Fruit fly (Drosophila melanogaster) whole organism, embryonic: Measurements from ENCODE around the gene CG12995.
A peak's percentile ranks its signal among the peaks of the same experiment; 100 is the strongest.

Experiments used
- Adf1 ChIP-seq: fragments of 200-800 bp; sonication (Bioruptor generic); IDR thresholded peaks from 2 replicates; pipeline ENCODE4 v1.3.6; 2022; ENCODE audit warnings: missing biosample characterization, missing genetic modification characterization
- CG10147 ChIP-seq: fragments of 200-800 bp; sonication (Bioruptor generic); optimal IDR thresholded peaks from 2 replicates; lab custom pipeline; 2019; ENCODE audit warnings: missing biosample characterization, mild to moderate bottlenecking, missing genetic modification characterization, moderate library complexity
- CG10209 ChIP-seq: fragments of 200-800 bp; sonication (Bioruptor generic); optimal IDR thresholded peaks from 3 replicates; lab custom pipeline; 2017; ENCODE audit warnings: missing biosample characterization, mild to moderate bottlenecking, missing genetic modification characterization, missing genetic modification reagents
- CG11093 ChIP-seq: fragments of 200-800 bp; sonication (Bioruptor generic); IDR thresholded peaks from 3 replicates; pipeline ENCODE4 v1.3.6; 2022; ENCODE audit warnings: missing biosample characterization, missing genetic modification characterization
- CG14860 ChIP-seq: fragments of 200-800 bp; sonication (Bioruptor generic); IDR thresholded peaks from 3 replicates; pipeline ENCODE4 v1.3.6; 2022; ENCODE audit warnings: missing biosample characterization, missing genetic modification characterization; ENCODE audit not compliant: partially characterized antibody
- CG15479 ChIP-seq: fragments of 200-800 bp; sonication (Bioruptor generic); optimal IDR thresholded peaks from 3 replicates; lab custom pipeline; 2019; ENCODE audit warnings: missing biosample characterization, mild to moderate bottlenecking, missing genetic modification characterization, moderate library complexity
- CG16813 ChIP-seq: fragments of 200-800 bp; sonication (Bioruptor generic); IDR thresholded peaks from 3 replicates; pipeline ENCODE4 v1.3.6; 2022; ENCODE audit warnings: missing biosample characterization, missing genetic modification characterization; ENCODE audit not compliant: partially characterized antibody
- CG31365 ChIP-seq: fragments of 200-800 bp; sonication (Bioruptor generic); optimal IDR thresholded peaks from 2 replicates; lab custom pipeline; 2018; ENCODE audit warnings: missing biosample characterization, mild to moderate bottlenecking, missing genetic modification characterization
- CG42726 ChIP-seq: fragments of 200-800 bp; sonication (Bioruptor generic); IDR thresholded peaks from 2 replicates; pipeline ENCODE4 v1.3.6; 2022; ENCODE audit warnings: missing biosample characterization, missing genetic modification characterization; ENCODE audit not compliant: partially characterized antibody
- CG6254 ChIP-seq: fragments of 200-800 bp; sonication (Bioruptor generic); optimal IDR thresholded peaks from 3 replicates; lab custom pipeline; 2017; ENCODE audit warnings: mild to moderate bottlenecking, missing biosample characterization, missing genetic modification reagents, missing genetic modification characterization
- CG7745 ChIP-seq: fragments of 200-800 bp; sonication (Bioruptor generic); optimal IDR thresholded peaks from 2 replicates; lab custom pipeline; 2018; ENCODE audit warnings: missing biosample characterization, mild to moderate bottlenecking, missing genetic modification characterization, moderate library complexity
- CHES-1-like ChIP-seq: fragments of 200-800 bp; sonication (Bioruptor generic); optimal IDR thresholded peaks from 2 replicates; lab custom pipeline; 2016; ENCODE audit warnings: missing biosample characterization, missing genetic modification characterization
- Dbx ChIP-seq: fragments of 200-800 bp; sonication (Bioruptor generic); IDR thresholded peaks from 3 replicates; pipeline ENCODE4 v1.3.6; 2022; ENCODE audit warnings: missing biosample characterization, missing genetic modification characterization
- Dip2 ChIP-seq: fragments of 200-800 bp; sonication (Bioruptor generic); IDR thresholded peaks from 2 replicates; pipeline ENCODE4 v1.3.6; 2022; ENCODE audit warnings: missing biosample characterization, missing genetic modification characterization
- E2f2 ChIP-seq: fragments of 200-800 bp; sonication (Bioruptor generic); IDR thresholded peaks from 2 replicates; pipeline ENCODE4 v1.3.6; 2022; ENCODE audit warnings: missing biosample characterization, missing genetic modification characterization
- Eip74EF ChIP-seq, 2 experiments: fragments of 200-800 bp in 1 of 2; fragments of >200 bp in 1 of 2; sonication (Bioruptor generic) in 1 of 2; optimal IDR thresholded peaks; 2 replicates each; lab custom pipeline; 2017 to 2019; ENCODE audit warnings: missing biosample characterization in 2 of 2, missing genetic modification characterization in 2 of 2, mild to moderate bottlenecking in 1 of 2, moderate library complexity in 1 of 2
- Fer3 ChIP-seq: fragments of 200-800 bp; sonication (Bioruptor generic); optimal IDR thresholded peaks from 2 replicates; lab custom pipeline; 2018; ENCODE audit warnings: missing biosample characterization, mild to moderate bottlenecking, missing genetic modification characterization, moderate library complexity
- HLH4C ChIP-seq: fragments of 200-800 bp; sonication (Bioruptor generic); IDR thresholded peaks from 3 replicates; pipeline ENCODE4 v1.3.6; 2022; ENCODE audit warnings: missing biosample characterization, missing genetic modification characterization; ENCODE audit not compliant: partially characterized antibody
- Hr78 ChIP-seq, 2 experiments: fragments of 200-800 bp in 1 of 2; fragments of >200 bp in 1 of 2; sonication (Bioruptor generic) in 1 of 2; optimal IDR thresholded peaks; 2 replicates each; lab custom pipeline; 2017 to 2019; ENCODE audit warnings: missing biosample characterization in 2 of 2, missing genetic modification characterization in 2 of 2, mild to moderate bottlenecking in 1 of 2, moderate library complexity in 1 of 2
- Myb ChIP-seq: fragments of 200-800 bp; sonication (Bioruptor generic); optimal IDR thresholded peaks from 2 replicates; lab custom pipeline; 2016; ENCODE audit warnings: missing biosample characterization, missing genetic modification characterization
- Oaz ChIP-seq: fragments of 200-800 bp; sonication (Bioruptor generic); IDR thresholded peaks from 2 replicates; pipeline ENCODE4 v1.3.6; 2022; ENCODE audit warnings: missing biosample characterization, missing genetic modification characterization
- Pdp1 ChIP-seq, 2 experiments: fragments of 200-800 bp; sonication (Bioruptor generic); optimal IDR thresholded peaks; 3 replicates each; lab custom pipeline; 2016; ENCODE audit warnings: missing biosample characterization in 2 of 2, missing genetic modification characterization in 2 of 2, mild to moderate bottlenecking in 1 of 2, moderate library complexity in 1 of 2
- Scr ChIP-seq: fragments of 200-800 bp; sonication (Bioruptor generic); IDR thresholded peaks from 2 replicates; pipeline ENCODE4 v1.3.6; 2022; ENCODE audit warnings: missing biosample characterization, missing genetic modification characterization; ENCODE audit not compliant: partially characterized antibody
- Spps ChIP-seq: fragments of 200-800 bp; sonication (Bioruptor generic); optimal IDR thresholded peaks from 2 replicates; lab custom pipeline; 2018; ENCODE audit warnings: missing biosample characterization, mild to moderate bottlenecking, missing genetic modification characterization
- Taf1 ChIP-seq: fragments of 200-800 bp; sonication (Bioruptor generic); IDR thresholded peaks from 2 replicates; pipeline ENCODE4 v1.3.6; 2022; ENCODE audit warnings: missing biosample characterization, missing genetic modification characterization
- Vsx1 ChIP-seq: fragments of 200-800 bp; sonication (Bioruptor generic); optimal IDR thresholded peaks from 2 replicates; lab custom pipeline; 2017; ENCODE audit warnings: missing biosample characterization, mild to moderate bottlenecking, missing genetic modification characterization, missing genetic modification reagents
- al ChIP-seq: fragments of 200-800 bp; sonication (Bioruptor generic); IDR thresholded peaks from 2 replicates; pipeline ENCODE4 v1.3.6; 2022; ENCODE audit warnings: missing biosample characterization, missing genetic modification characterization
- ato ChIP-seq: fragments of 200-800 bp; sonication (Bioruptor generic); IDR thresholded peaks from 2 replicates; pipeline ENCODE4 v1.3.6; 2022; ENCODE audit warnings: missing biosample characterization, missing genetic modification characterization; ENCODE audit not compliant: partially characterized antibody
- bbx ChIP-seq: fragments of 200-800 bp; sonication (Bioruptor generic); IDR thresholded peaks from 2 replicates; pipeline ENCODE4 v1.3.6; 2022; ENCODE audit warnings: missing biosample characterization, missing genetic modification characterization; ENCODE audit not compliant: partially characterized antibody
- chif ChIP-seq, 2 experiments: fragments of 200-800 bp; sonication (Bioruptor generic); optimal IDR thresholded peaks; 3 replicates each; lab custom pipeline; 2016; ENCODE audit warnings: missing biosample characterization in 2 of 2, missing genetic modification characterization in 2 of 2
- eyg ChIP-seq: fragments of 200-800 bp; sonication (Bioruptor generic); optimal IDR thresholded peaks from 3 replicates; lab custom pipeline; 2016; ENCODE audit warnings: missing biosample characterization, missing genetic modification characterization
- fru ChIP-seq: fragments of >200 bp; optimal IDR thresholded peaks from 2 replicates; lab custom pipeline; 2017
- grau ChIP-seq: fragments of 200-800 bp; optimal IDR thresholded peaks from 3 replicates; lab custom pipeline; 2019; ENCODE audit warnings: missing biosample characterization, mild to moderate bottlenecking, missing genetic modification characterization, moderate library complexity
- hbn ChIP-seq: fragments of 200-800 bp; sonication (Bioruptor generic); IDR thresholded peaks from 2 replicates; pipeline ENCODE4 v1.3.6; 2022; ENCODE audit warnings: missing biosample characterization, missing genetic modification characterization; ENCODE audit not compliant: partially characterized antibody
- kni ChIP-seq: fragments of 200-800 bp; sonication (Bioruptor generic); optimal IDR thresholded peaks from 3 replicates; lab custom pipeline; 2017; ENCODE audit warnings: mild to moderate bottlenecking, missing biosample characterization, missing genetic modification reagents, missing genetic modification characterization
- nerfin-2 ChIP-seq: fragments of 200-800 bp; sonication (Bioruptor generic); IDR thresholded peaks from 2 replicates; pipeline ENCODE4 v1.3.6; 2022; ENCODE audit warnings: missing biosample characterization, missing genetic modification characterization; ENCODE audit not compliant: partially characterized antibody
- nmo ChIP-seq: fragments of 200-800 bp; sonication (Bioruptor generic); optimal IDR thresholded peaks from 2 replicates; lab custom pipeline; 2018; ENCODE audit warnings: missing biosample characterization, mild to moderate bottlenecking, missing genetic modification characterization, moderate library complexity
- pros ChIP-seq: fragments of 200-800 bp; sonication (Bioruptor generic); optimal IDR thresholded peaks from 3 replicates; lab custom pipeline; 2019; ENCODE audit warnings: missing biosample characterization, mild to moderate bottlenecking, missing genetic modification characterization, moderate library complexity
- run ChIP-seq: fragments of 200-800 bp; sonication (Bioruptor generic); optimal IDR thresholded peaks from 3 replicates; lab custom pipeline; 2018; ENCODE audit warnings: missing biosample characterization, mild to moderate bottlenecking, missing genetic modification characterization
- sc ChIP-seq, 3 experiments: fragments of >200 bp in 2 of 3; fragments of 200-800 bp in 1 of 3; sonication (Bioruptor generic) in 1 of 3; optimal IDR thresholded peaks; 2 replicates in 2 of 3; 3 replicates in 1 of 3; lab custom pipeline; 2017; ENCODE audit warnings: mild to moderate bottlenecking in 1 of 3, missing biosample characterization in 1 of 3, missing genetic modification characterization in 1 of 3, missing genetic modification reagents in 1 of 3
- sug ChIP-seq: fragments of 200-800 bp; optimal IDR thresholded peaks from 2 replicates; lab custom pipeline; 2019; ENCODE audit warnings: missing biosample characterization, mild to moderate bottlenecking, missing genetic modification characterization, moderate library complexity
- tll ChIP-seq, 2 experiments: fragments of 200-800 bp in 1 of 2; fragments of >200 bp in 1 of 2; sonication (Bioruptor generic) in 1 of 2; optimal IDR thresholded peaks; 2 replicates each; lab custom pipeline; 2017 to 2019; ENCODE audit warnings: missing biosample characterization in 2 of 2, missing genetic modification characterization in 2 of 2, mild to moderate bottlenecking in 1 of 2, moderate library complexity in 1 of 2
- tna ChIP-seq: fragments of 200-800 bp; sonication (Bioruptor generic); IDR thresholded peaks from 2 replicates; pipeline ENCODE4 v1.3.6; 2022; ENCODE audit warnings: missing biosample characterization, missing genetic modification characterization; ENCODE audit not compliant: partially characterized antibody
- vnd ChIP-seq: fragments of 200-800 bp; sonication (Bioruptor generic); IDR thresholded peaks from 3 replicates; pipeline ENCODE4 v1.3.6; 2022; ENCODE audit warnings: missing biosample characterization, missing genetic modification characterization; ENCODE audit not compliant: partially characterized antibody
- zen2 ChIP-seq: fragments of 200-800 bp; sonication (Bioruptor generic); IDR thresholded peaks from 3 replicates; pipeline ENCODE4 v1.3.6; 2022; ENCODE audit warnings: missing biosample characterization, missing genetic modification characterization; ENCODE audit not compliant: partially characterized antibody

Gene CG12995

DNA sequence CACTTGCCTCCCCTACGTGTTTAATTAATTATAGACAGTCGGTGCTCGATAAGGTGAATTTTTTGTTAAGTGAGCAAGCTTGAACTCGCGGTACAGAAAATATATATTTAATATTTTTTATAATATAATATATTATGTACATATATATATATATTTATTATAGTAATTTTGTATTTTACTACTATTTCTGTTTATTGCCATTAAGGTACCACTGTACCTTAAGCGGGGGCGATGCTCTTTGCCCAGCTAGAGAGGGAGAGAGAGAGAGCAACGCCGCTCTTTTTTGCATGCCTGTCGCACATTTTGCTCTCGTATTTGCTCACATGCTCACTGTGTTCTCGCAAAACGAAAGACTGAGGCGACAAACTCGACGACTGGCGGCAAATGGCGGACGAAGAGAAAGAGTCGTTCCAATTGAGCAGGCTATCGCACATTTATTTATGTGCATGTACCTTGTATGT is 39.3 kb downstream of the CG12995 start (continued):
- no peak for TF ChIP-seq CG11093 (GFP tag; lab: Robert Waterston, UW)
- TF ChIP-seq hbn, result no peak
- TF ChIP-seq Adf1 (GFP tag; lab: Robert Waterston, UW), result no peak; the same call in 1 of the 2 replicates
- TF ChIP-seq run, result no peak

dm6 chrX:17167304-17167703 is 42.5 kb downstream of the CG12995 start:
- TF ChIP-seq Scr (0 out of 2 replicates have a peak, but pooled peaks have one; percentile 15), sc (optimal IDR thresholded peaks at IDR 0.05; lab: Kevin White, UChicago) (no peak), sc (GFP tag; optimal IDR thresholded peaks at IDR 0.05; lab: Kevin White, UChicago) (no peak), HLH4C (GFP tag; lab: Robert Waterston, UW) (peak; percentile 65), Spps (tag; lab: Kevin White, UChicago) (no peak), CG16813 (peak; percentile 29; the same call in 1 of the 3 replicates), zen2 (GFP tag; lab: Robert Waterston, UW) (no peak), CG10147 (GFP tag; lab: Kevin White, UChicago) (no peak), CG31365 (tag; lab: Kevin White, UChicago) (no peak), vnd (GFP tag; lab: Robert Waterston, UW) (0 out of 3 replicates have a peak, but pooled peaks have one; percentile 17), al (GFP tag; lab: Robert Waterston, UW) (no peak), Dip2 (no peak), nmo (GFP tag; lab: Kevin White, UChicago) (no peak), nerfin-2 (peak; percentile 37; the same call in 1 of the 2 replicates), CG14860 (peak; percentile 54; the same call in 2 of the 3 replicates), Pdp1 (GFP tag; optimal IDR thresholded peaks at IDR 0.05; lab: Kevin White, UChicago) (no peak), CG42726 (no peak), tna (GFP tag; lab: Robert Waterston, UW) (peak; percentile 51; the same call in 1 of the 2 replicates), Fer3 (tag; lab: Kevin White, UChicago) (no peak), bbx (peak; percentile 50; the same call in 1 of the 2 replicates), ato (GFP tag; lab: Robert Waterston, UW) (0 out of 2 replicates have a peak, but pooled peaks have one; percentile 10), grau (tag; lab: Kevin White, UChicago) (no peak)

- TF ChIP-seq eyg, result no peak
- TF ChIP-seq hbn, result no peak
- no peak for TF ChIP-seq Oaz (GFP tag; lab: Robert Waterston, UW)
- TF ChIP-seq Eip74EF (GFP tag; optimal IDR thresholded peaks at IDR 0.05; lab: Kevin White, UChicago), result no peak
- TF ChIP-seq Vsx1 (GFP tag; lab: Kevin White, UChicago), result no peak
- TF ChIP-seq E2f2, result no peak
- no peak for TF ChIP-seq run
- TF ChIP-seq chif (GFP tag; optimal IDR thresholded peaks at IDR 0.05; lab: Kevin White, UChicago), result no peak
- TF ChIP-seq pros (GFP tag; lab: Kevin White, UChicago), result peak; percentile 82
- TF ChIP-seq tll (GFP tag; optimal IDR thresholded peaks at IDR 0.05; lab: Kevin White, UChicago), result peak in 1 of 2 experiments; percentile 17
- peak; percentile 67 for TF ChIP-seq kni (GFP tag; lab: Kevin White, UChicago)
- TF ChIP-seq CG10209, result no peak
- peak in 1 of 2 experiments; percentile 20 for TF ChIP-seq Hr78 (GFP tag; optimal IDR thresholded peaks at IDR 0.05; lab: Kevin White, UChicago)
- TF ChIP-seq Myb (GFP tag; lab: Kevin White, UChicago), result no peak
- TF ChIP-seq CHES-1-like, result no peak
- TF ChIP-seq fru (lab: Kevin White, UChicago), result no peak
- no peak for TF ChIP-seq CG15479 (GFP tag; lab: Kevin White, UChicago)
- no peak for TF ChIP-seq Dbx (GFP tag; lab: Robert Waterston, UW)
- no peak for TF ChIP-seq CG6254 (GFP tag; lab: Kevin White, UChicago)
- no peak for TF ChIP-seq sug (tag; lab: Kevin White, UChicago)
- peak; percentile 62 for TF ChIP-seq CG7745 (tag; lab: Kevin White, UChicago)
- no peak for TF ChIP-seq Taf1 (GFP tag; lab: Robert Waterston, UW)
Measured at dm6 chrX:17162446-17163013, 47.3 kb downstream of the CG12995 start.
